Fruit fly (Drosophila melanogaster) whole organism, embryonic: ENCODE results near the gene Coa8.

Experiments used
- B-H2 ChIP-seq: fragments of 200-800 bp; sonication (Bioruptor generic); optimal IDR thresholded peaks from 2 replicates; lab custom pipeline; 2018; ENCODE audit warnings: missing biosample characterization, mild to moderate bottlenecking, missing genetic modification characterization
- CG11085 ChIP-seq: fragments of 200-800 bp; sonication (Bioruptor generic); IDR thresholded peaks from 2 replicates; pipeline ENCODE4 v1.3.6; 2022; ENCODE audit warnings: missing biosample characterization, missing genetic modification characterization
- CG12299 ChIP-seq: fragments of 200-800 bp; sonication (Bioruptor generic); optimal IDR thresholded peaks from 2 replicates; lab custom pipeline; 2018; ENCODE audit warnings: missing biosample characterization, mild to moderate bottlenecking, missing genetic modification characterization
- CG12942 ChIP-seq: fragments of 200-800 bp; sonication (Bioruptor generic); optimal IDR thresholded peaks from 3 replicates; lab custom pipeline; 2016; ENCODE audit warnings: missing biosample characterization, missing genetic modification characterization
- CG1602 ChIP-seq: fragments of 200-800 bp; sonication (Bioruptor generic); optimal IDR thresholded peaks from 3 replicates; lab custom pipeline; 2016; ENCODE audit warnings: missing biosample characterization, missing genetic modification characterization
- CG17328 ChIP-seq: fragments of 200-800 bp; sonication (Bioruptor generic); IDR thresholded peaks from 2 replicates; pipeline ENCODE4 v1.3.6; 2022; ENCODE audit warnings: missing biosample characterization, missing genetic modification characterization
- CG17361 ChIP-seq: fragments of 200-800 bp; sonication (Bioruptor generic); IDR thresholded peaks from 3 replicates; pipeline ENCODE4 v1.3.6; 2022; ENCODE audit warnings: missing biosample characterization, missing genetic modification characterization
- CG18599 ChIP-seq: fragments of 200-800 bp; sonication (Bioruptor generic); optimal IDR thresholded peaks from 3 replicates; lab custom pipeline; 2017; ENCODE audit warnings: missing biosample characterization, missing genetic modification characterization, mild to moderate bottlenecking, moderate library complexity, missing genetic modification reagents
- CG2120 ChIP-seq: fragments of 200-800 bp; sonication (Bioruptor generic); optimal IDR thresholded peaks from 3 replicates; lab custom pipeline; 2016; ENCODE audit warnings: missing biosample characterization, missing genetic modification characterization
- CG3163 ChIP-seq: fragments of 200-800 bp; sonication (Bioruptor generic); optimal IDR thresholded peaks from 3 replicates; lab custom pipeline; 2016; ENCODE audit warnings: missing biosample characterization, missing genetic modification characterization
- CG3407 ChIP-seq: fragments of 200-800 bp; sonication (Bioruptor generic); optimal IDR thresholded peaks from 2 replicates; lab custom pipeline; 2018; ENCODE audit warnings: missing biosample characterization, mild to moderate bottlenecking, missing genetic modification characterization
- CG4854 ChIP-seq: fragments of 200-800 bp; sonication (Bioruptor generic); optimal IDR thresholded peaks from 2 replicates; lab custom pipeline; 2016; ENCODE audit warnings: missing biosample characterization, missing genetic modification characterization, inconsistent platforms
- CG6683 ChIP-seq: fragments of 200-800 bp; sonication (Bioruptor generic); optimal IDR thresholded peaks from 2 replicates; lab custom pipeline; 2017; ENCODE audit warnings: missing biosample characterization, mild to moderate bottlenecking, missing genetic modification characterization, missing genetic modification reagents
- CG7745 ChIP-seq: fragments of 200-800 bp; sonication (Bioruptor generic); optimal IDR thresholded peaks from 2 replicates; lab custom pipeline; 2018; ENCODE audit warnings: missing biosample characterization, mild to moderate bottlenecking, missing genetic modification characterization, moderate library complexity
- CG7786 ChIP-seq: fragments of 200-800 bp; sonication (Bioruptor generic); optimal IDR thresholded peaks from 2 replicates; lab custom pipeline; 2016; ENCODE audit warnings: missing biosample characterization, missing genetic modification characterization
- CG8089 ChIP-seq: fragments of 200-800 bp; sonication (Bioruptor generic); optimal IDR thresholded peaks from 3 replicates; lab custom pipeline; 2016; ENCODE audit warnings: missing biosample characterization, missing genetic modification characterization
- CG9437 ChIP-seq: fragments of 200-800 bp; sonication (Bioruptor generic); optimal IDR thresholded peaks from 2 replicates; lab custom pipeline; 2018; ENCODE audit warnings: missing biosample characterization, mild to moderate bottlenecking, missing genetic modification characterization
- D19B ChIP-seq: fragments of 200-800 bp; sonication (Bioruptor generic); optimal IDR thresholded peaks from 2 replicates; lab custom pipeline; 2017; ENCODE audit warnings: missing biosample characterization, mild to moderate bottlenecking, missing genetic modification characterization
- Fer3 ChIP-seq: fragments of 200-800 bp; sonication (Bioruptor generic); optimal IDR thresholded peaks from 2 replicates; lab custom pipeline; 2018; ENCODE audit warnings: missing biosample characterization, mild to moderate bottlenecking, missing genetic modification characterization, moderate library complexity
- Gsc ChIP-seq: fragments of 200-800 bp; sonication (Bioruptor generic); IDR thresholded peaks from 2 replicates; pipeline ENCODE4 v1.3.6; 2022; ENCODE audit warnings: missing biosample characterization, missing genetic modification characterization
- HmgZ ChIP-seq: fragments of 200-800 bp; sonication (Bioruptor generic); optimal IDR thresholded peaks from 2 replicates; lab custom pipeline; 2018; ENCODE audit warnings: missing biosample characterization, mild to moderate bottlenecking, missing genetic modification characterization
- Hsf ChIP-seq: fragments of 200-800 bp; sonication (Bioruptor generic); optimal IDR thresholded peaks from 3 replicates; lab custom pipeline; 2016; ENCODE audit warnings: missing biosample characterization, missing genetic modification characterization
- Lim3 ChIP-seq: fragments of 200-800 bp; sonication (Bioruptor generic); IDR thresholded peaks from 2 replicates; pipeline ENCODE4 v1.3.6; 2022; ENCODE audit warnings: missing biosample characterization, missing genetic modification characterization
- Med ChIP-seq: fragments of 200-800 bp; sonication (Bioruptor generic); peaks from one replicate; lab custom pipeline; 2016; ENCODE audit warnings: missing biosample characterization, missing genetic modification characterization, mild to moderate bottlenecking, inconsistent platforms, moderate library complexity
- Mrtf ChIP-seq: fragments of 200-800 bp; sonication (Bioruptor generic); IDR thresholded peaks from 3 replicates; pipeline ENCODE4 v1.3.6; 2022; ENCODE audit warnings: missing biosample characterization, missing genetic modification characterization
- NC2β ChIP-seq: fragments of 200-800 bp; sonication (Bioruptor generic); optimal IDR thresholded peaks from 2 replicates; lab custom pipeline; 2016; ENCODE audit warnings: missing biosample characterization, missing genetic modification characterization
- NfI ChIP-seq: fragments of 200-800 bp; sonication (Bioruptor generic); optimal IDR thresholded peaks from 3 replicates; lab custom pipeline; 2018; ENCODE audit warnings: missing biosample characterization, mild to moderate bottlenecking, missing genetic modification characterization, moderate library complexity
- Pdp1 ChIP-seq, 2 experiments: fragments of 200-800 bp; sonication (Bioruptor generic); optimal IDR thresholded peaks; 3 replicates each; lab custom pipeline; 2016; ENCODE audit warnings: missing biosample characterization in 2 of 2, missing genetic modification characterization in 2 of 2, mild to moderate bottlenecking in 1 of 2, moderate library complexity in 1 of 2
- Side ChIP-seq: fragments of 200-800 bp; sonication (Bioruptor generic); optimal IDR thresholded peaks from 2 replicates; lab custom pipeline; 2016; ENCODE audit warnings: missing biosample characterization, missing genetic modification characterization
- Sry-β ChIP-seq: fragments of 200-800 bp; sonication (Bioruptor generic); optimal IDR thresholded peaks from 2 replicates; lab custom pipeline; 2018; ENCODE audit warnings: missing biosample characterization, mild to moderate bottlenecking, missing genetic modification characterization, moderate library complexity
- ase ChIP-seq: fragments of 200-800 bp; sonication (Bioruptor generic); IDR thresholded peaks from 3 replicates; pipeline ENCODE4 v1.3.6; 2022; ENCODE audit warnings: missing biosample characterization, missing genetic modification characterization
- cas ChIP-seq: fragments of 200-800 bp; sonication (Bioruptor generic); IDR thresholded peaks from 2 replicates; pipeline ENCODE4 v1.3.6; 2022; ENCODE audit warnings: missing biosample characterization, missing genetic modification characterization
- chinmo ChIP-seq: fragments of 200-800 bp; sonication (Bioruptor generic); IDR thresholded peaks from 4 replicates; pipeline ENCODE4 v1.3.6; 2022; ENCODE audit warnings: missing biosample characterization, missing genetic modification characterization; ENCODE audit not compliant: partially characterized antibody
- crol ChIP-seq: fragments of 200-800 bp; sonication (Bioruptor generic); IDR thresholded peaks from 2 replicates; pipeline ENCODE4 v1.3.6; 2022; ENCODE audit warnings: missing biosample characterization, missing genetic modification characterization
- cwo ChIP-seq: fragments of 200-800 bp; sonication (Bioruptor generic); optimal IDR thresholded peaks from 3 replicates; lab custom pipeline; 2017; ENCODE audit warnings: missing biosample characterization, missing genetic modification characterization, mild to moderate bottlenecking, moderate library complexity, missing genetic modification reagents
- dmrt99B ChIP-seq: fragments of 200-800 bp; sonication (Bioruptor generic); optimal IDR thresholded peaks from 2 replicates; lab custom pipeline; 2018; ENCODE audit warnings: missing biosample characterization, mild to moderate bottlenecking, missing genetic modification characterization, moderate library complexity
- emc ChIP-seq: fragments of 200-800 bp; sonication (Bioruptor generic); optimal IDR thresholded peaks from 2 replicates; lab custom pipeline; 2016; ENCODE audit warnings: missing biosample characterization, missing genetic modification characterization
- exex ChIP-seq: fragments of 200-800 bp; sonication (Bioruptor generic); optimal IDR thresholded peaks from 4 replicates; lab custom pipeline; 2018; ENCODE audit warnings: missing biosample characterization, mild to moderate bottlenecking, missing genetic modification characterization, moderate library complexity
- grn ChIP-seq: fragments of 200-800 bp; sonication (Bioruptor generic); optimal IDR thresholded peaks from 3 replicates; lab custom pipeline; 2017; ENCODE audit warnings: missing biosample characterization, missing genetic modification characterization
- nau ChIP-seq: fragments of 200-800 bp; sonication (Bioruptor generic); optimal IDR thresholded peaks from 3 replicates; lab custom pipeline; 2017; ENCODE audit warnings: missing biosample characterization, mild to moderate bottlenecking, missing genetic modification characterization, missing genetic modification reagents
- nerfin-2 ChIP-seq: fragments of 200-800 bp; sonication (Bioruptor generic); IDR thresholded peaks from 2 replicates; pipeline ENCODE4 v1.3.6; 2022; ENCODE audit warnings: missing biosample characterization, missing genetic modification characterization; ENCODE audit not compliant: partially characterized antibody
- sim ChIP-seq: fragments of 200-800 bp; sonication (Bioruptor generic); IDR thresholded peaks from 2 replicates; pipeline ENCODE4 v1.3.6; 2022; ENCODE audit warnings: missing biosample characterization, missing genetic modification characterization
- sug ChIP-seq: fragments of 200-800 bp; optimal IDR thresholded peaks from 2 replicates; lab custom pipeline; 2019; ENCODE audit warnings: missing biosample characterization, mild to moderate bottlenecking, missing genetic modification characterization, moderate library complexity
- tna ChIP-seq: fragments of 200-800 bp; sonication (Bioruptor generic); IDR thresholded peaks from 2 replicates; pipeline ENCODE4 v1.3.6; 2022; ENCODE audit warnings: missing biosample characterization, missing genetic modification characterization; ENCODE audit not compliant: partially characterized antibody
- usp ChIP-seq: fragments of >200 bp; optimal IDR thresholded peaks from 2 replicates; lab custom pipeline; 2017; ENCODE audit warnings: missing biosample characterization, missing genetic modification characterization
- vnd ChIP-seq: fragments of 200-800 bp; sonication (Bioruptor generic); IDR thresholded peaks from 3 replicates; pipeline ENCODE4 v1.3.6; 2022; ENCODE audit warnings: missing biosample characterization, missing genetic modification characterization; ENCODE audit not compliant: partially characterized antibody
- z ChIP-seq: fragments of 200-800 bp; sonication (Bioruptor generic); IDR thresholded peaks from 3 replicates; pipeline ENCODE4 v1.3.6; 2022; ENCODE audit warnings: missing biosample characterization, missing genetic modification characterization
- zfh2 ChIP-seq: fragments of 200-800 bp; sonication (Bioruptor generic); optimal IDR thresholded peaks from 2 replicates; lab custom pipeline; 2016; ENCODE audit warnings: missing biosample characterization, missing genetic modification characterization

Gene Coa8

DNA sequence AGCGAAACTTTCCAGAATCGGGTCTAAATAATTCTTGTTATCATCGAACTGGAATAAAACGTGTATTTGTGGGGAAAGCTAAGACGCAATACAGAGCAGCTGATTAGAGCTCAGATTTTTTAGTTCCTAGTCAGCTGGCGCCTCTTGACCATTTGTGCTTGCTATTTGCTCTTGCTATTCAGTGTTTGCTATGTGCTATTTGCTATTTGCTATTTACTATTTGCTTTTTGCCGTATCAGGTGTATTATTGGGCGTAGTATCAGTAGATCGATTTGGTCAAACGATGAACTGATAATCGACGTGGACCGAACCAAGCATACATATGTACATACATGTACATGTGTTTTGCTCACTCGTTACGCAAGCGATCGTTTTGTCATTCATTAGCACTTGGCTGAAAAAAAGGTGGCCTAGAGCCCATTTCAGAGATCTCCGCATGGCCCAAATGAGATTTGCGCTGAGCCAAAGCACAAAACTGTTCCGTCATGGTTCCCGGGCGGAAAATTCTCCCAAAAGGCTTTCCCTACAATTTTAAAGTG, 34.6 kb upstream of the Coa8 start (continued):
- TF ChIP-seq nerfin-2 (GFP tag; lab: Robert Waterston, UW) (no peak), CG3163 (peak; percentile 49), CG7786 (peak; percentile 59), cas (GFP tag; lab: Robert Waterston, UW) (no peak), CG3407 (GFP tag; lab: Kevin White, UChicago) (peak; percentile 42), CG8089 (GFP tag; lab: Kevin White, UChicago) (peak; percentile 61), Hsf (GFP tag; lab: Kevin White, UChicago) (peak; percentile 3), CG4854 (peak; percentile 13), NC2β (GFP tag; lab: Kevin White, UChicago) (peak; percentile 51), Mrtf (GFP tag; lab: Robert Waterston, UW) (no peak), CG17361 (GFP tag; lab: Robert Waterston, UW) (no peak), D19B (no peak), CG6683 (GFP tag; lab: Kevin White, UChicago) (no peak), Side (GFP tag; lab: Kevin White, UChicago) (peak; percentile 44), nau (GFP tag; lab: Kevin White, UChicago) (peak; percentile 62), Lim3 (GFP tag; lab: Robert Waterston, UW) (no peak), CG9437 (GFP tag; lab: Kevin White, UChicago) (no peak)
- TF ChIP-seq, all 482 proteins: peak for 209

DNA sequence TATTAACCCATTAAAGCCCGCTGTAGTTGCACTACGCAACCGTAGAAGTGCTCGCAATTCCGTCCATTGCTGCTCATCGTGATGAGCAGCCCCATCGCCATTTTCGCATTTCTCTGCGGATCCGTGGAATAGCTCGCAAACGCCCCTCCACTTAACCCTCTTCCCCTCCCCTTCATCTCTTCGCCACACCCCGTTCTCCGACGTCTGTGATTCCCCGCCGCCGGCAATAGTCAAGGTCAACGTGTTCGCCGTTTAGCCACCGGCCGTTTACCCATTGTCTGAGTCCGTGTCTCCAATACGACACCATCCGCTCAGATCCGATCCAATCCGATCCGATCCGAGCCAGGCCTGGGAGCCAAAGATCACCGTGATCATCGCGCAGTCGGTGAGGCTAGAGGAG, 33.7 kb upstream of the Coa8 start:
- TF ChIP-seq CG1602 (no peak), vnd (no peak), Med (GFP tag; lab: Kevin White, UChicago) (peak; percentile 65), crol (GFP tag; lab: Robert Waterston, UW) (0 out of 2 replicates have a peak, but pooled peaks have one; percentile 14), CG18599 (GFP tag; lab: Kevin White, UChicago) (no peak), emc (GFP tag; lab: Kevin White, UChicago) (no peak), dmrt99B (tag; lab: Kevin White, UChicago) (no peak), CG17328 (no peak), ase (GFP tag; lab: Robert Waterston, UW) (no peak), NfI (GFP tag; lab: Kevin White, UChicago) (no peak), CG7745 (tag; lab: Kevin White, UChicago) (no peak), zfh2 (GFP tag; lab: Kevin White, UChicago) (no peak), usp (GFP tag; lab: Kevin White, UChicago) (no peak), CG12942 (GFP tag; lab: Kevin White, UChicago) (no peak)

DNA sequence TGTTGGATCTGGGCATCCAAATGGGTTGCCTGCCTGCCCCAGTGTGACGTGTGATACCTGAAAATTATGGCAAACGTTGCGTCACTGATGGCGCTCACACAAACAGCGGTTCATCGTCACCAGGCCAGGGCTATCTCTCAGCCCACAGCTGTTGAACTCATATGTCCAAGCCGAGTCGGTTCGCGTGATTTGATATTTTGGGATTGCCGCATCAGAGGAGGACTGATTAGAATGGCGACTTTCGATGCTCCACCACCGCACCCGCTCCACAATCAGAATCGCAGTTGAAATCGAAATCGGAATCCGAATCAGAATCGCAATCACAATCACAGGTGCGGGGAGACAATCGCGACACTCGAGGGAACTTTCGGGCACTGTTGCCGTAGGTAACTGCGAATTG, 32.3 kb upstream of the Coa8 start:
- TF ChIP-seq chinmo (GFP tag; lab: Robert Waterston, UW) (0 out of 4 replicates have a peak, but pooled peaks have one; percentile 40), tna (GFP tag; lab: Robert Waterston, UW) (no peak), grn (peak; percentile 73), Gsc (GFP tag; lab: Robert Waterston, UW) (no peak), CG11085 (GFP tag; lab: Robert Waterston, UW) (no peak), Fer3 (tag; lab: Kevin White, UChicago) (no peak), CG2120 (GFP tag; lab: Kevin White, UChicago) (no peak), z (GFP tag; lab: Robert Waterston, UW) (no peak), exex (tag; lab: Kevin White, UChicago) (peak; percentile 1), Pdp1 (GFP tag; optimal IDR thresholded peaks at IDR 0.05; lab: Kevin White, UChicago) (peak in 1 of 2 experiments; percentile 74), cwo (GFP tag; lab: Kevin White, UChicago) (peak; percentile 54), sug (peak; percentile 63), sim (no peak), B-H2 (GFP tag; lab: Kevin White, UChicago) (no peak), Sry-β (GFP tag; lab: Kevin White, UChicago) (no peak), HmgZ (tag; lab: Kevin White, UChicago) (no peak), CG12299 (tag; lab: Kevin White, UChicago) (no peak)
- TF ChIP-seq, all 482 proteins: peak for 6
